Worm (Caenorhabditis elegans) whole organism, mixed stage, embryonic: Measurements from ENCODE around the gene srh-1.
"Not testable (repeated sequence)": the region's sequence is repeated elsewhere in the genome, so short reads cannot be mapped to it uniquely, and the experiment has no call there.

Source experiments
- M03D4.4 ChIP-seq: sonication (generic microtip); optimal IDR thresholded peaks from 2 replicates; lab custom pipeline; 2017; ENCODE audit warnings: mild to moderate bottlenecking, missing genetic modification characterization, missing compliant biosample characterization
- ceh-43 ChIP-seq: fragments of 200-800 bp; sonication (Bioruptor generic); optimal IDR thresholded peaks from 2 replicates; lab custom pipeline; 2018; ENCODE audit warnings: mild to moderate bottlenecking, missing genetic modification characterization, moderate library complexity, missing compliant biosample characterization
- lsy-2 ChIP-seq: fragments of 150-350 bp; optimal IDR thresholded peaks from 2 replicates; lab custom pipeline; 2014; ENCODE audit warnings: missing biosample characterization, missing genetic modification characterization
- mep-1 ChIP-seq: fragments of 150-350 bp; optimal IDR thresholded peaks from 2 replicates; lab custom pipeline; 2017; ENCODE audit warnings: missing biosample characterization, missing genetic modification reagents, missing genetic modification characterization, inconsistent platforms
- nhr-12 ChIP-seq: fragments of 150-350 bp; optimal IDR thresholded peaks from 2 replicates; lab custom pipeline; 2014; ENCODE audit warnings: missing biosample characterization, missing genetic modification characterization
- nhr-28 ChIP-seq: fragments of 150-350 bp; optimal IDR thresholded peaks from 2 replicates; lab custom pipeline; 2014; ENCODE audit warnings: missing biosample characterization, missing genetic modification characterization
- snpc-4 ChIP-seq: fragments of 150-350 bp; optimal IDR thresholded peaks from 2 replicates; lab custom pipeline; 2014; ENCODE audit warnings: missing biosample characterization, missing genetic modification characterization
- sptf-1 ChIP-seq: sonication (generic microtip); optimal IDR thresholded peaks from 2 replicates; lab custom pipeline; 2017; ENCODE audit warnings: mild to moderate bottlenecking, missing genetic modification characterization, moderate library complexity, missing compliant biosample characterization
- tbx-8 ChIP-seq: fragments of 200-800 bp; sonication (Bioruptor generic); optimal IDR thresholded peaks from 2 replicates; lab custom pipeline; 2018; ENCODE audit warnings: mild to moderate bottlenecking, missing genetic modification characterization, moderate library complexity, missing compliant biosample characterization
- unc-120 ChIP-seq: sonication (generic microtip); optimal IDR thresholded peaks from 2 replicates; lab custom pipeline; 2017; ENCODE audit warnings: missing genetic modification characterization, missing compliant biosample characterization; ENCODE audit not compliant: poor library complexity, severe bottlenecking
- unc-39 ChIP-seq: fragments of 150-350 bp; optimal IDR thresholded peaks from 2 replicates; lab custom pipeline; 2014; ENCODE audit warnings: missing biosample characterization, missing genetic modification characterization

DNA sequence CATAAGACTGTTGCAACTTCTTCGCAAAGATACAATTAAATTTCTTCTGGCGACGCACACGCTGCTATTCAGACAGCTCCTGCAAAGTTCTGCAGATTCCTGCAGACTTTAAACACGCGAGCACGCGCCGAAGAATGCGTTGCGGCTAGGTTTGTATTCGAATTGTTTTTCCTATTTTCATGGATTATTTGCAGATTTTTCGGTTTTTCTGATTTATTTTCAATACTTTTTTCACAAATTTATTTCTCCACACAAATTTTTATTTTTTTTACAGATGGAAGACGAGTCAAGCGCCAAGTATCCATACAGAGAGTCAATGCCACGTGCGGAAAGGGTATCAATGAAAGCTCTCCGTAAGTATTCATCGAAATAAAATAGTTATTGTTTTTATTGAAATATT is 10.0 kb upstream of the srh-1 start, which contains the start of gene T11F9.7:
- not testable (repeated sequence) for TF ChIP-seq unc-120; snpc-4; unc-39 (tag; lab: Kevin White, UChicago); M03D4.4; lsy-2 (tag; lab: Kevin White, UChicago); sptf-1; tbx-8 (GFP tag; lab: Kevin White, UChicago); ceh-43 (GFP tag; lab: Kevin White, UChicago); nhr-12 (tag; lab: Kevin White, UChicago); nhr-28 (tag; lab: Kevin White, UChicago); mep-1 (tag; lab: Kevin White, UChicago)
